Fruit fly (Drosophila melanogaster): ENCODE data around the gene Ugt37D1.
A peak's percentile ranks its signal among the peaks of the same experiment; 100 is the strongest.

- TF ChIP-seq CG5204 (GFP tag; optimal IDR thresholded peaks at IDR 0.05), result no peak
- peak; percentile 9 for TF ChIP-seq Mnt (GFP tag; optimal IDR thresholded peaks at IDR 0.05)
- TF ChIP-seq Hr96 (GFP tag; optimal IDR thresholded peaks at IDR 0.05), result no peak
- no peak for TF ChIP-seq cnc (optimal IDR thresholded peaks at IDR 0.05)
- no peak for TF ChIP-seq Crg-1 (GFP tag; optimal IDR thresholded peaks at IDR 0.05)
- TF ChIP-seq Clk (GFP tag; optimal IDR thresholded peaks at IDR 0.05), result no peak
- no peak for TF ChIP-seq bab1 (GFP tag; optimal IDR thresholded peaks at IDR 0.05)
- TF ChIP-seq kay (GFP tag; ENCODE audit: borderline replicate concordance), result no peak
- TF ChIP-seq toe (GFP tag; optimal IDR thresholded peaks at IDR 0.05), result no peak
- TF ChIP-seq pad (GFP tag; optimal IDR thresholded peaks at IDR 0.05), result no peak
- no peak for TF ChIP-seq tj (GFP tag; optimal IDR thresholded peaks at IDR 0.05)
- TF ChIP-seq CG11617 (GFP tag; optimal IDR thresholded peaks at IDR 0.05), result no peak
- no peak for TF ChIP-seq ovo (GFP tag; optimal IDR thresholded peaks at IDR 0.05)
Observed at dm6 chr2L:16799496-16799895, 671 bp downstream of the Ugt37D1 start.

All from whole organism, adult.